Worm (Caenorhabditis elegans) whole organism, L3 larva: ENCODE data around the gene clp-7.

ENCODE experiments used
- ZK546.5 ChIP-seq: sonication (generic microtip); optimal IDR thresholded peaks from 2 replicates; lab custom pipeline; 2017; ENCODE audit warnings: missing biosample characterization, missing genetic modification characterization
- ceh-82 ChIP-seq: fragments of 150-350 bp; optimal IDR thresholded peaks from 2 replicates; lab custom pipeline; 2014; ENCODE audit warnings: missing biosample characterization, missing genetic modification characterization
- egl-27 ChIP-seq: sonication (generic microtip); optimal IDR thresholded peaks from 4 replicates; lab custom pipeline; 2017; ENCODE audit warnings: missing biosample characterization, missing genetic modification reagents, missing genetic modification characterization
- hmg-11 ChIP-seq: sonication (generic microtip); optimal IDR thresholded peaks from 2 replicates; lab custom pipeline; 2016; ENCODE audit warnings: missing genetic modification characterization, missing compliant biosample characterization
- jun-1 ChIP-seq: fragments of 150-350 bp; optimal IDR thresholded peaks from 2 replicates; lab custom pipeline; 2014; ENCODE audit warnings: missing biosample characterization, missing genetic modification reagents, missing genetic modification characterization
- nhr-11 ChIP-seq: fragments of 150-350 bp; optimal IDR thresholded peaks from 2 replicates; lab custom pipeline; 2014; ENCODE audit warnings: missing biosample characterization, missing genetic modification characterization
- nhr-23 ChIP-seq: fragments of 150-350 bp; optimal IDR thresholded peaks from 2 replicates; lab custom pipeline; 2014; ENCODE audit warnings: missing biosample characterization, missing genetic modification reagents, missing genetic modification characterization
- nhr-237 ChIP-seq: fragments of 150-350 bp; optimal IDR thresholded peaks from 2 replicates; lab custom pipeline; 2014; ENCODE audit warnings: missing biosample characterization, missing genetic modification characterization
- nhr-76 ChIP-seq: fragments of 150-350 bp; sonication (generic microtip); optimal IDR thresholded peaks from 5 replicates; lab custom pipeline; 2014; ENCODE audit warnings: missing biosample characterization, missing genetic modification characterization
- pha-4 ChIP-seq: fragments of 150-350 bp; optimal IDR thresholded peaks from 2 replicates; lab custom pipeline; 2014; ENCODE audit warnings: missing biosample characterization, missing genetic modification reagents, missing genetic modification characterization
- zag-1 ChIP-seq: fragments of 150-350 bp; optimal IDR thresholded peaks from 2 replicates; lab custom pipeline; 2014; ENCODE audit warnings: missing biosample characterization, missing genetic modification characterization
- ztf-11 ChIP-seq: fragments of 150-350 bp; optimal IDR thresholded peaks from 2 replicates; lab custom pipeline; 2014; ENCODE audit warnings: missing biosample characterization, missing genetic modification characterization
- ztf-4 ChIP-seq: fragments of 150-350 bp; optimal IDR thresholded peaks from 2 replicates; lab custom pipeline; 2014; ENCODE audit warnings: missing biosample characterization, missing genetic modification characterization

ce11 chrIV:1475009-1475408 lies 29.2 kb upstream of the clp-7 start, which contains the start of gene Y77E11A.12:
- TF ChIP-seq nhr-76 (tag; lab: Kevin White, UChicago) (no peak), ztf-11 (tag; lab: Kevin White, UChicago) (no peak), nhr-237 (no peak), nhr-23 (tag; lab: Kevin White, UChicago) (no peak), ceh-82 (tag; lab: Kevin White, UChicago) (no peak), zag-1 (tag; lab: Kevin White, UChicago) (no peak), ZK546.5 (tag; lab: Kevin White, UChicago) (no peak), pha-4 (tag; lab: Kevin White, UChicago) (no peak), nhr-11 (tag; lab: Kevin White, UChicago) (no peak), ztf-4 (tag; lab: Kevin White, UChicago) (no peak), hmg-11 (tag; lab: Kevin White, UChicago) (no peak), jun-1 (tag; lab: Kevin White, UChicago) (no peak), egl-27 (tag; lab: Kevin White, UChicago) (no peak)
